Fruit fly (Drosophila melanogaster): ENCODE data around the gene Cdk7.

Gene Cdk7

DNA sequence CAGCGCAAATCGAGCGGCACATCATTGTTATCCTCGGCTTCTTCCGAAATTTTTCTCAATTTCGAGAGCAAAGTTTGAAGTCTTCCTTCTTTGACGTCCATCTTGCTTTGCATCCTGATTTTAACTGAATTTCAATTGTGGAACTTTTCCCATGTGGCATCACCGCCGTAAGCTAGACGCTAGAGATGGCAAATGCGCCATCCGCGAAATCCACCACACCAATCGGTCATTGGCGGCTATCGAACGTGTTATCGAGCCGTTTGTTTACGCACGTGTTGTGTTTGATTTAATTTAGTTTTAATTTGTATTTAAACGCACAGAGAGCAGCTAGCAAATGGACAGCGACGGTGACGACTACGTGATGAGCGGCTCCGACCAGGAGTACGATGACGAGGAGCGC lies 8.4 kb upstream of the Cdk7 start, which contains the start of the genes CG15930 and Sas10:
Gene CG15930, minus strand, starts transcription at position 126 of the 400 bp plus-strand sequence.
Gene Sas10, plus strand, starts transcription at position 240 of the 400 bp plus-strand sequence.
- TF ChIP-seq Myc (optimal IDR thresholded peaks at IDR 0.05): peak; percentile 31
- TF ChIP-seq CrebA (GFP tag; optimal IDR thresholded peaks at IDR 0.05; ENCODE audit: borderline replicate concordance): no peak

DNA sequence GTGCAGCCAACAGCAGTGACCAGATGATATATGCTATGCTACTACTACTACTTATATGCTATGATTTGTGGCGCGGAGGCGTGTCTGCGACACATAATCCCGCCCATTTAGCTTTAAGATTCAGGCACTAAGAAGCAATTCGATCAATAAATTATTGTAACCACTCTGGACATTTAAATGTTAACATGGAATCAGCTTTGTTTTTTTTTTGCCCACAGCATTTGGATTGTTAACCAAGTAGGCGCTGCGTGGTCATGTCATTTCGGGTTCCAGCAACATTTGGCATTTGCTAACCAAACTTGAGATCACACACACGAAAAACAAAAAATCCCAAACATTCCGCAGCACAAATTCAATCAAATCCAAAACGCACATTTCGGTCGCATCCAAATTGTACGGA lies 4.2 kb upstream of the Cdk7 start, which contains the start of gene CG4198:
Gene CG4198, plus strand, starts transcription at position 301 of the 400 bp plus-strand sequence.
- TF ChIP-seq lola (GFP tag; optimal IDR thresholded peaks at IDR 0.05): no peak

DNA sequence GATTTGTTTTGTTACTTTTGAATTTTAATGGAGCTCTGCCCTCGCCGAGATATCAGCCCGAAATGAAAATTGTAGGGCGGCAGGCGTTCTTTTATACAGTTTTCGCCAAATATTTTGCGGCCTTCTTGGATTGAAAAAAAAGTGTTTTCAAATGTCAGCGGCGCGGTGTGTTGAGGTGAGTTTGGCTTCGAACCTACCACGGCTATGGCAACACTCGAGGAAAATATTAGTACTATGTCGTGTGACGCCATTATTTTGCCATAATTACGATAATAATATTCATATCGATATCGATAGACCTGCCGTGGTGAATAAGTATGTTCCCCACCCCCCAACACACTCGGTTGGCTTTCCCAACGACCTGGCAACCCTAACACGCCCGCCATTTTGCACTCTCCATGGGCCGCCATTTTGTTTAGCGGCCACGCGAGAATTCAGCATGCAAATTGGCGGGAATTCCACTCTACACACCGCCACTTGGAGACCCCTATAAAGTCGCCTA lies 3.1 kb upstream of the Cdk7 start, which contains the start of the genes TrxT and dhd:
Gene TrxT, minus strand, starts transcription at position 51 of the 502 bp plus-strand sequence.
Gene dhd, plus strand, starts transcription at position 334 of the 502 bp plus-strand sequence.
- TF ChIP-seq dl (GFP tag; optimal IDR thresholded peaks at IDR 0.05; ENCODE audit: insufficient read depth in 1 of 2, partially characterized antibody in 2 of 2) (no peak), Myc (optimal IDR thresholded peaks at IDR 0.05) (peak; percentile 32), Dif (GFP tag; optimal IDR thresholded peaks at IDR 0.05; ENCODE audit: partially characterized antibody) (no peak), Mio (GFP tag; optimal IDR thresholded peaks at IDR 0.05) (no peak), dsf (GFP tag; optimal IDR thresholded peaks at IDR 0.05; ENCODE audit: borderline replicate concordance) (no peak), N (GFP tag; optimal IDR thresholded peaks at IDR 0.05) (no peak), br (GFP tag; optimal IDR thresholded peaks at IDR 0.05) (no peak), Dfd (GFP tag; optimal IDR thresholded peaks at IDR 0.05) (no peak), Hr83 (GFP tag; optimal IDR thresholded peaks at IDR 0.05; ENCODE audit: poor library complexity, severe bottlenecking) (peak; percentile 43), sv (GFP tag; optimal IDR thresholded peaks at IDR 0.05) (no peak), CG32264 (GFP tag; optimal IDR thresholded peaks at IDR 0.05) (no peak), Rel (GFP tag; optimal IDR thresholded peaks at IDR 0.05) (no peak), Rel (tag; optimal IDR thresholded peaks at IDR 0.05) (no peak), rgr (GFP tag; optimal IDR thresholded peaks at IDR 0.05) (no peak), Vsx2 (GFP tag; optimal IDR thresholded peaks at IDR 0.05; ENCODE audit: partially characterized antibody) (no peak), Abd-B (GFP tag; optimal IDR thresholded peaks at IDR 0.05) (no peak), usp (GFP tag; optimal IDR thresholded peaks at IDR 0.05) (no peak), CG9705 (GFP tag; optimal IDR thresholded peaks at IDR 0.05) (no peak), pan (optimal IDR thresholded peaks at IDR 0.05) (no peak), dmrt93B (GFP tag; optimal IDR thresholded peaks at IDR 0.05) (peak; percentile 29), Jra (GFP tag; optimal IDR thresholded peaks at IDR 0.05) (no peak), foxo (GFP tag; optimal IDR thresholded peaks at IDR 0.05) (no peak), h (GFP tag; optimal IDR thresholded peaks at IDR 0.05) (no peak), psq (GFP tag; optimal IDR thresholded peaks at IDR 0.05) (no peak), HLH106 (tag; optimal IDR thresholded peaks at IDR 0.05) (peak; percentile 35), OdsH (GFP tag; optimal IDR thresholded peaks at IDR 0.05) (no peak), GATAd (GFP tag; optimal IDR thresholded peaks at IDR 0.05) (no peak), tai (GFP tag; optimal IDR thresholded peaks at IDR 0.05) (no peak), woc (GFP tag; optimal IDR thresholded peaks at IDR 0.05) (no peak), Hnf4 (GFP tag; optimal IDR thresholded peaks at IDR 0.05) (no peak), CrebA (GFP tag; optimal IDR thresholded peaks at IDR 0.05; ENCODE audit: borderline replicate concordance) (no peak), fru (GFP tag; optimal IDR thresholded peaks at IDR 0.05) (no peak), Sp1 (GFP tag; optimal IDR thresholded peaks at IDR 0.05) (peak; percentile 34), Hr78 (GFP tag; optimal IDR thresholded peaks at IDR 0.05) (no peak), brk (GFP tag; optimal IDR thresholded peaks at IDR 0.05) (no peak), ey (GFP tag; optimal IDR thresholded peaks at IDR 0.05) (no peak), jim (GFP tag; optimal IDR thresholded peaks at IDR 0.05) (no peak), lola (GFP tag; optimal IDR thresholded peaks at IDR 0.05) (no peak), sage (GFP tag; optimal IDR thresholded peaks at IDR 0.05) (no peak)

Data from whole organism, wandering third instar larva.